3 fruit fly cellular contexts compared by ENCODE assay signal in genomic region chr2L:4800033-4800432, dm6.
TF ChIP-seq lines count a peak whose summit lies in the region.

No protein-coding gene starts in this region.

- no peak for TF ChIP-seq CTCF in whole organism, embryonic (GFP tag; optimal IDR thresholded peaks at IDR 0.05; lab: Kevin White, UChicago)

TF ChIP-seq in whole organism, embryonic, 481 proteins besides CTCF, POLR2A, EP300 and RAD21:
- no peak for TF ChIP-seq caup (GFP tag; optimal IDR thresholded peaks at IDR 0.05; lab: Kevin White, UChicago; ENCODE audit: severe bottlenecking)
- TF ChIP-seq Dad (GFP tag; optimal IDR thresholded peaks at IDR 0.05; lab: Kevin White, UChicago) = no peak
- TF ChIP-seq CG32772 (GFP tag; IDR thresholded peaks at IDR 0.05; lab: Robert Waterston, UW) = no peak
- no peak for TF ChIP-seq CG14441 (GFP tag; IDR thresholded peaks at IDR 0.05; lab: Robert Waterston, UW)
- no peak for TF ChIP-seq CG15601 (tag; optimal IDR thresholded peaks at IDR 0.05; lab: Kevin White, UChicago)
- no peak for TF ChIP-seq CG18262 (tag; optimal IDR thresholded peaks at IDR 0.05; lab: Kevin White, UChicago)
- TF ChIP-seq Med (GFP tag; lab: Kevin White, UChicago) = peak; percentile 47
- no peak for TF ChIP-seq Aef1 (GFP tag; IDR thresholded peaks at IDR 0.05; lab: Robert Waterston, UW)
- TF ChIP-seq ERR (GFP tag; optimal IDR thresholded peaks at IDR 0.05; lab: Kevin White, UChicago) = no peak
- TF ChIP-seq chinmo (GFP tag; IDR thresholded peaks at IDR 0.05; lab: Robert Waterston, UW; ENCODE audit: partially characterized antibody) = 0 out of 4 replicates have a peak, but pooled peaks have one; percentile 25
- no peak for TF ChIP-seq CG12769 (tag; optimal IDR thresholded peaks at IDR 0.05; lab: Kevin White, UChicago)
- TF ChIP-seq CG10431 (GFP tag; optimal IDR thresholded peaks at IDR 0.05; lab: Kevin White, UChicago) = no peak
- TF ChIP-seq CG11560 (tag; IDR thresholded peaks at IDR 0.05; lab: Robert Waterston, UW) = no peak
- peak; percentile 4; the same call in 1 of the 3 replicates for TF ChIP-seq CG11456 (GFP tag; IDR thresholded peaks at IDR 0.05; lab: Robert Waterston, UW)
- TF ChIP-seq Oli (tag; optimal IDR thresholded peaks at IDR 0.05; lab: Kevin White, UChicago) = no peak
- 0 out of 3 replicates have a peak, but pooled peaks have one; percentile 26 for TF ChIP-seq ci (GFP tag; IDR thresholded peaks at IDR 0.05; lab: Robert Waterston, UW)
- no peak for TF ChIP-seq CG6813 (GFP tag; optimal IDR thresholded peaks at IDR 0.05; lab: Kevin White, UChicago)
- TF ChIP-seq CG8388 (GFP tag; optimal IDR thresholded peaks at IDR 0.05; lab: Kevin White, UChicago) = peak; percentile 9
- TF ChIP-seq CG34224 (GFP tag; IDR thresholded peaks at IDR 0.05; lab: Robert Waterston, UW; ENCODE audit: partially characterized antibody) = no peak
- TF ChIP-seq CG1603 (tag; optimal IDR thresholded peaks at IDR 0.05; lab: Kevin White, UChicago) = no peak
TF ChIP-seq in whole organism, embryonic: peak in this region for 5.

TF ChIP-seq in whole organism, prepupa, 60 proteins besides CTCF, POLR2A, EP300 and RAD21:
- peak; percentile 70 for TF ChIP-seq Eip78C (GFP tag; lab: Kevin White, UChicago)
- TF ChIP-seq Blimp-1 (GFP tag; optimal IDR thresholded peaks at IDR 0.05; lab: Kevin White, UChicago) = peak; percentile 45
- TF ChIP-seq fd85E (GFP tag; optimal IDR thresholded peaks at IDR 0.05; lab: Kevin White, UChicago) = no peak
- peak; percentile 36 for TF ChIP-seq Eip75B (GFP tag; optimal IDR thresholded peaks at IDR 0.05; lab: Kevin White, UChicago)
- no peak for TF ChIP-seq CG31627 (GFP tag; optimal IDR thresholded peaks at IDR 0.05; lab: Kevin White, UChicago)
- TF ChIP-seq dsx (GFP tag; optimal IDR thresholded peaks at IDR 0.05; lab: Kevin White, UChicago; ENCODE audit: poor library complexity, severe bottlenecking) = no peak
- TF ChIP-seq OdsH (GFP tag; optimal IDR thresholded peaks at IDR 0.05; lab: Kevin White, UChicago) = no peak
- no peak for TF ChIP-seq lz (GFP tag; optimal IDR thresholded peaks at IDR 0.05; lab: Kevin White, UChicago)

TF ChIP-seq in whole organism, pupa, 21 proteins besides CTCF, POLR2A, EP300 and RAD21:
- TF ChIP-seq CG4496 (GFP tag; IDR thresholded peaks at IDR 0.05; lab: Robert Waterston, UW) = no peak
- peak; percentile 95 for TF ChIP-seq EcR (GFP tag; optimal IDR thresholded peaks at IDR 0.05; lab: Kevin White, UChicago)

Comparison
In these comparisons a context has a peak if more than half of its experiments do, and no peak if none do; other contexts are left out.
1. Of the 7 proteins assayed by ChIP-seq in both whole organism, embryonic and whole organism, prepupa: peak only in whole organism, embryonic: none; only in whole organism, prepupa: Blimp-1; in both: none; in neither: 6.